Fruit fly (Drosophila melanogaster): Measurements from ENCODE around the gene cac.

cac gene

dm6 chrX:11930726-11931125 lies 54.2 kb downstream of the cac start, which contains the start of gene Pdzd8:
Gene Pdzd8 (minus strand): TSS chrX:11930850.
- no peak for TF ChIP-seq CG8159 (tag; optimal IDR thresholded peaks at IDR 0.05)
- TF ChIP-seq CG14655 (GFP tag; optimal IDR thresholded peaks at IDR 0.05): no peak
- no peak for TF ChIP-seq gl (tag; optimal IDR thresholded peaks at IDR 0.05)
- TF ChIP-seq rn (GFP tag; IDR thresholded peaks at IDR 0.05): no peak
- TF ChIP-seq CG17806 (tag; optimal IDR thresholded peaks at IDR 0.05): no peak
- no peak for TF ChIP-seq CG10348 (GFP tag; IDR thresholded peaks at IDR 0.05)
- TF ChIP-seq CG9948 (tag; optimal IDR thresholded peaks at IDR 0.05): no peak
- no peak for TF ChIP-seq Snoo (tag; optimal IDR thresholded peaks at IDR 0.05)
- no peak for TF ChIP-seq Ets98B (GFP tag; IDR thresholded peaks at IDR 0.05)
- TF ChIP-seq EcR (GFP tag; optimal IDR thresholded peaks at IDR 0.05): no peak
- TF ChIP-seq CG4496 (GFP tag; IDR thresholded peaks at IDR 0.05): no peak
- TF ChIP-seq CG15710 (tag; optimal IDR thresholded peaks at IDR 0.05): no peak
- TF ChIP-seq CG32121 (GFP tag; IDR thresholded peaks at IDR 0.05): no peak
- no peak for TF ChIP-seq CG8301 (tag; optimal IDR thresholded peaks at IDR 0.05)
- no peak for TF ChIP-seq CG13204 (GFP tag; optimal IDR thresholded peaks at IDR 0.05)
- no peak for TF ChIP-seq CG12605 (GFP tag; IDR thresholded peaks at IDR 0.05)
- no peak for TF ChIP-seq D1 (tag; optimal IDR thresholded peaks at IDR 0.05)

dm6 chrX:11925213-11925612 lies 59.7 kb downstream of the cac start:
- no peak for TF ChIP-seq CG17806 (tag; optimal IDR thresholded peaks at IDR 0.05)
- TF ChIP-seq CG15710 (tag; optimal IDR thresholded peaks at IDR 0.05): no peak
- TF ChIP-seq CG8301 (tag; optimal IDR thresholded peaks at IDR 0.05): peak; percentile 47
- TF ChIP-seq CG9948 (tag; optimal IDR thresholded peaks at IDR 0.05): no peak
- TF ChIP-seq CG14655 (GFP tag; optimal IDR thresholded peaks at IDR 0.05): peak; percentile 48
- peak; percentile 91 for TF ChIP-seq CG4496 (GFP tag; IDR thresholded peaks at IDR 0.05)
- TF ChIP-seq Snoo (tag; optimal IDR thresholded peaks at IDR 0.05): peak; percentile 72
- no peak for TF ChIP-seq EcR (GFP tag; optimal IDR thresholded peaks at IDR 0.05)
- TF ChIP-seq CG12605 (GFP tag; IDR thresholded peaks at IDR 0.05): peak; percentile 75; the same call in 1 of the 2 replicates
- TF ChIP-seq CG32121 (GFP tag; IDR thresholded peaks at IDR 0.05): peak; percentile 65
- peak; percentile 5 for TF ChIP-seq Pif1B (GFP tag; optimal IDR thresholded peaks at IDR 0.05)
- peak; percentile 84 for TF ChIP-seq Ets98B (GFP tag; IDR thresholded peaks at IDR 0.05)
- TF ChIP-seq Pif1A (GFP tag; optimal IDR thresholded peaks at IDR 0.05): peak; percentile 3
- no peak for TF ChIP-seq CG34367 (tag; optimal IDR thresholded peaks at IDR 0.05)
- TF ChIP-seq rn (GFP tag; IDR thresholded peaks at IDR 0.05): peak; percentile 65; the same call in 1 of the 2 replicates
- no peak for TF ChIP-seq CG10348 (GFP tag; IDR thresholded peaks at IDR 0.05)
- peak; percentile 1 for TF ChIP-seq CG8159 (tag; optimal IDR thresholded peaks at IDR 0.05)
- no peak for TF ChIP-seq D1 (tag; optimal IDR thresholded peaks at IDR 0.05)

- TF ChIP-seq CG8159 (tag; optimal IDR thresholded peaks at IDR 0.05): no peak
- no peak for TF ChIP-seq CG12605 (GFP tag; IDR thresholded peaks at IDR 0.05)
- no peak for TF ChIP-seq Pif1A (GFP tag; optimal IDR thresholded peaks at IDR 0.05)
- peak; percentile 25 for TF ChIP-seq CG14655 (GFP tag; optimal IDR thresholded peaks at IDR 0.05)
- TF ChIP-seq fd96Ca (GFP tag; IDR thresholded peaks at IDR 0.05): no peak
- TF ChIP-seq CG10348 (GFP tag; IDR thresholded peaks at IDR 0.05): no peak
- no peak for TF ChIP-seq CG4496 (GFP tag; IDR thresholded peaks at IDR 0.05)
- TF ChIP-seq Snoo (tag; optimal IDR thresholded peaks at IDR 0.05): no peak
- no peak for TF ChIP-seq Pif1B (GFP tag; optimal IDR thresholded peaks at IDR 0.05)
- TF ChIP-seq CG8301 (tag; optimal IDR thresholded peaks at IDR 0.05): peak; percentile 2
These were observed 60.3 kb downstream of the cac start, which contains the start of gene Sclp for dm6 chrX:11924562-11924961. Gene Sclp (minus strand): TSS chrX:11924662.

- TF ChIP-seq CG4496 (GFP tag; IDR thresholded peaks at IDR 0.05) (no peak), CG15710 (tag; optimal IDR thresholded peaks at IDR 0.05) (no peak), Pif1A (GFP tag; optimal IDR thresholded peaks at IDR 0.05) (no peak), CG34367 (tag; optimal IDR thresholded peaks at IDR 0.05) (no peak), CG9948 (tag; optimal IDR thresholded peaks at IDR 0.05) (no peak), gl (tag; optimal IDR thresholded peaks at IDR 0.05) (no peak), EcR (GFP tag; optimal IDR thresholded peaks at IDR 0.05) (no peak), CG8159 (tag; optimal IDR thresholded peaks at IDR 0.05) (no peak), D1 (tag; optimal IDR thresholded peaks at IDR 0.05) (no peak), rn (GFP tag; IDR thresholded peaks at IDR 0.05) (no peak), Pif1B (GFP tag; optimal IDR thresholded peaks at IDR 0.05) (no peak), CG10348 (GFP tag; IDR thresholded peaks at IDR 0.05) (no peak), fd96Ca (GFP tag; IDR thresholded peaks at IDR 0.05) (no peak), CG17806 (tag; optimal IDR thresholded peaks at IDR 0.05) (no peak), Ets98B (GFP tag; IDR thresholded peaks at IDR 0.05) (no peak)
These were observed 61.2 kb downstream of the cac start for dm6 chrX:11923698-11924097.

- peak; percentile 9; the same call in 1 of the 2 replicates for TF ChIP-seq Ets98B (GFP tag; IDR thresholded peaks at IDR 0.05)
- TF ChIP-seq CG4496 (GFP tag; IDR thresholded peaks at IDR 0.05): 0 out of 3 replicates have a peak, but pooled peaks have one; percentile 23
- TF ChIP-seq D1 (tag; optimal IDR thresholded peaks at IDR 0.05): no peak
- TF ChIP-seq CG17806 (tag; optimal IDR thresholded peaks at IDR 0.05): no peak
- no peak for TF ChIP-seq CG32121 (GFP tag; IDR thresholded peaks at IDR 0.05)
- TF ChIP-seq CG15710 (tag; optimal IDR thresholded peaks at IDR 0.05): no peak
- TF ChIP-seq CG13204 (GFP tag; optimal IDR thresholded peaks at IDR 0.05): no peak
- TF ChIP-seq Pif1B (GFP tag; optimal IDR thresholded peaks at IDR 0.05): peak; percentile 27
- TF ChIP-seq Snoo (tag; optimal IDR thresholded peaks at IDR 0.05): no peak
- TF ChIP-seq fd96Ca (GFP tag; IDR thresholded peaks at IDR 0.05): no peak
- no peak for TF ChIP-seq Pif1A (GFP tag; optimal IDR thresholded peaks at IDR 0.05)
- TF ChIP-seq gl (tag; optimal IDR thresholded peaks at IDR 0.05): no peak
- no peak for TF ChIP-seq CG12605 (GFP tag; IDR thresholded peaks at IDR 0.05)
- no peak for TF ChIP-seq CG14655 (GFP tag; optimal IDR thresholded peaks at IDR 0.05)
- TF ChIP-seq rn (GFP tag; IDR thresholded peaks at IDR 0.05): no peak
These were observed 62.1 kb downstream of the cac start for dm6 chrX:11922650-11923237.

- peak; percentile 67 for TF ChIP-seq D1 (tag; optimal IDR thresholded peaks at IDR 0.05)
- TF ChIP-seq CG13204 (GFP tag; optimal IDR thresholded peaks at IDR 0.05): no peak
- peak; percentile 46; the same call in 1 of the 2 replicates for TF ChIP-seq CG10348 (GFP tag; IDR thresholded peaks at IDR 0.05)
- no peak for TF ChIP-seq gl (tag; optimal IDR thresholded peaks at IDR 0.05)
- TF ChIP-seq rn (GFP tag; IDR thresholded peaks at IDR 0.05): peak; percentile 72
- TF ChIP-seq CG32121 (GFP tag; IDR thresholded peaks at IDR 0.05): peak; percentile 84
- peak; percentile 54 for TF ChIP-seq CG15710 (tag; optimal IDR thresholded peaks at IDR 0.05)
- peak; percentile 83 for TF ChIP-seq CG12605 (GFP tag; IDR thresholded peaks at IDR 0.05)
- TF ChIP-seq CG14655 (GFP tag; optimal IDR thresholded peaks at IDR 0.05): peak; percentile 94
- peak; percentile 87 for TF ChIP-seq Ets98B (GFP tag; IDR thresholded peaks at IDR 0.05)
- peak; percentile 66 for TF ChIP-seq CG17806 (tag; optimal IDR thresholded peaks at IDR 0.05)
- peak; percentile 78 for TF ChIP-seq Pif1A (GFP tag; optimal IDR thresholded peaks at IDR 0.05)
- no peak for TF ChIP-seq EcR (GFP tag; optimal IDR thresholded peaks at IDR 0.05)
- peak; percentile 93 for TF ChIP-seq CG4496 (GFP tag; IDR thresholded peaks at IDR 0.05)
- TF ChIP-seq CG8301 (tag; optimal IDR thresholded peaks at IDR 0.05): peak; percentile 92
- peak; percentile 78 for TF ChIP-seq CG9948 (tag; optimal IDR thresholded peaks at IDR 0.05)
- no peak for TF ChIP-seq fd96Ca (GFP tag; IDR thresholded peaks at IDR 0.05)
- peak; percentile 63 for TF ChIP-seq CG8159 (tag; optimal IDR thresholded peaks at IDR 0.05)
- peak; percentile 58 for TF ChIP-seq CG34367 (tag; optimal IDR thresholded peaks at IDR 0.05)
- peak; percentile 74 for TF ChIP-seq Pif1B (GFP tag; optimal IDR thresholded peaks at IDR 0.05)
- peak; percentile 81 for TF ChIP-seq Snoo (tag; optimal IDR thresholded peaks at IDR 0.05)
These were observed 63.9 kb downstream of the cac start for dm6 chrX:11920959-11921358.
